Worm (Caenorhabditis elegans) whole organism, L2 larva: ENCODE measurements around the gene C56G2.9.

ENCODE experiments used
- lin-11 ChIP-seq: fragments of 150-350 bp; sonication (generic microtip); optimal IDR thresholded peaks from 2 replicates; lab custom pipeline; 2014; ENCODE audit warnings: missing biosample characterization, missing genetic modification characterization, inconsistent platforms, mixed read lengths
- nhr-11 ChIP-seq: fragments of 150-350 bp; optimal IDR thresholded peaks from 2 replicates; lab custom pipeline; 2014; ENCODE audit warnings: missing biosample characterization, missing genetic modification characterization
- nhr-237 ChIP-seq: fragments of 150-350 bp; optimal IDR thresholded peaks from 2 replicates; lab custom pipeline; 2014; ENCODE audit warnings: missing biosample characterization, missing genetic modification characterization
- nhr-6 ChIP-seq: fragments of 150-350 bp; optimal IDR thresholded peaks from 2 replicates; lab custom pipeline; 2014; ENCODE audit warnings: missing biosample characterization, missing genetic modification characterization

DNA sequence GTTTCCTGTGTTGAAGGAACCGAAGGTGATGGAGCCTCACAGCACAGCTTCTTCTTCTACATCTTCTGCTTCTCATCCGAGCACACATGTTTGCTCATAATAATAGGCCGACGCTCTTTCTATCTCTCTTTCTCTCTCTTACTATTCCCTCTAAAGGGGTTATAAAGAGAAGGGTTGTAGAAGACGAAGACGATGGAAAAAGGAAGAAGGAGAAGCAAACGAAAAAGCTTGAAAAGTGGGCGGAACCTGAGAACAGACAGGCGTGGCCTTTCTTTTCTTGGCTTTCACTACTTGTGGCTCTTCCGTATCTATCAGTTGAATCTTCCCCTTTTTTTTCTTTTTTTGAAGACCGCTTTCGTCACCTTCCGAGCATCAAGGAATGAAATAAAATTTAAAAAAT, 35.3 kb downstream of the C56G2.9 start:
- TF ChIP-seq nhr-6 (no peak), lin-11 (tag; lab: Kevin White, UChicago) (no peak), nhr-237 (tag; lab: Kevin White, UChicago) (no peak), nhr-11 (tag; lab: Kevin White, UChicago) (no peak)
